Worm (Caenorhabditis elegans) whole organism, L1 larva: Measurements from ENCODE around the gene R08C7.12.

Experiments used
- alr-1 ChIP-seq: fragments of 200-800 bp; sonication (Bioruptor generic); optimal IDR thresholded peaks from 2 replicates; lab custom pipeline; 2018; ENCODE audit warnings: borderline replicate concordance, mild to moderate bottlenecking, missing genetic modification characterization, missing compliant biosample characterization
- efl-1 ChIP-seq, 4 experiments: fragments of 150-350 bp; optimal IDR thresholded peaks in 3 of 4; peaks in 1 of 4; 1 replicate in 1 of 4; 2 replicates in 3 of 4; lab custom pipeline; 2014; ENCODE audit warnings: missing biosample characterization in 2 of 4, missing genetic modification characterization in 2 of 4, missing genetic modification reagents in 2 of 4
- lin-13 ChIP-seq: fragments of 150-350 bp; optimal IDR thresholded peaks from 2 replicates; lab custom pipeline; 2014; ENCODE audit warnings: missing biosample characterization, missing genetic modification reagents, missing genetic modification characterization

DNA sequence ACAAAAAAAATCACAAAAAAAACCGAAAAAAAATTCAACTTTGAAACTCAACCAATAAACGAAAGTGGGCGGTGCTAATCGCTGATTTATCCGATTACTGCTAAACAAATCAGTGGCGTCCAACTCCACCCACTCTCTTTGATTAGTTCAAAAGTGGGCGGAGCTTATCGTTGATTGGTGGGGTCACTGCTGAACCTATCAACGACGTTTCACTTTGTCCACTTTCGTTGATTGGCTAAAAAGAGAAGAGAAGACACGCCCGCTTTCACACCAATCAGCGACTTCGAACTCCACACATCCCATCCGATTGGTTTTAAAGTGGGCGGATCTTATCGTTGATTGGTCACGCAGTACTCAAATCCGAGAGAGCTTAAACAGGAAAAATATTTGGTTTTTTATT is 25.7 kb upstream of the R08C7.12 start:
- TF ChIP-seq lin-13 (GFP tag; lab: Kevin White, UChicago) = no peak
- no peak for TF ChIP-seq efl-1 (optimal IDR thresholded peaks at IDR 0.05; lab: Kevin White, UChicago)
- TF ChIP-seq efl-1 (GFP tag; optimal IDR thresholded peaks at IDR 0.05 in 1 of 2; lab: Kevin White, UChicago) = no peak
- TF ChIP-seq alr-1 = no peak
